Fruit fly (Drosophila melanogaster): ENCODE results near the gene CG6885.

CG6885 gene

dm6 chr3L:18786066-18786426 is 41.8 kb downstream of the CG6885 start (continued):
- TF ChIP-seq Kr (GFP tag; optimal IDR thresholded peaks at IDR 0.05) (no peak), hkb (optimal IDR thresholded peaks at IDR 0.05) (no peak), hkb (GFP tag; IDR thresholded peaks at IDR 0.05) (peak; percentile 74), Bgb (GFP tag; IDR thresholded peaks at IDR 0.05; ENCODE audit: partially characterized antibody) (no peak), bowl (GFP tag; IDR thresholded peaks at IDR 0.05) (no peak), CG3847 (GFP tag; IDR thresholded peaks at IDR 0.05) (no peak), CG3995 (GFP tag; optimal IDR thresholded peaks at IDR 0.05) (no peak), nmo (GFP tag; optimal IDR thresholded peaks at IDR 0.05) (peak; percentile 11), Oli (tag; optimal IDR thresholded peaks at IDR 0.05) (peak; percentile 28), CG7372 (GFP tag; IDR thresholded peaks at IDR 0.05) (no peak; the same call in 1 of the 2 replicates), Side (GFP tag; optimal IDR thresholded peaks at IDR 0.05) (no peak), CG2120 (GFP tag; optimal IDR thresholded peaks at IDR 0.05) (peak; percentile 30), tup (GFP tag; optimal IDR thresholded peaks at IDR 0.05) (no peak), knrl (GFP tag; IDR thresholded peaks at IDR 0.05; ENCODE audit: partially characterized antibody) (no peak), insv (GFP tag; optimal IDR thresholded peaks at IDR 0.05) (no peak), E2f1 (GFP tag; IDR thresholded peaks at IDR 0.05) (no peak), dysf (GFP tag; IDR thresholded peaks at IDR 0.05) (peak; percentile 53; the same call in 2 of the 3 replicates), fd64A (GFP tag; optimal IDR thresholded peaks at IDR 0.05) (no peak), trh (GFP tag; optimal IDR thresholded peaks at IDR 0.05) (no peak), CG7928 (GFP tag; optimal IDR thresholded peaks at IDR 0.05) (no peak), Atf-2 (GFP tag; optimal IDR thresholded peaks at IDR 0.05) (no peak), Fer3 (tag; optimal IDR thresholded peaks at IDR 0.05) (peak; percentile 59), Hr78 (GFP tag; optimal IDR thresholded peaks at IDR 0.05) (no peak), Taf1 (GFP tag; IDR thresholded peaks at IDR 0.05) (no peak), CG6654 (GFP tag; optimal IDR thresholded peaks at IDR 0.05) (no peak), esg (GFP tag; conservative IDR thresholded peaks at IDR 0.05) (peak; percentile 47), ken (GFP tag; IDR thresholded peaks at IDR 0.05) (peak; percentile 58; the same call in 2 of the 3 replicates), CG13424 (tag; optimal IDR thresholded peaks at IDR 0.05) (peak; percentile 36), Sry-β (GFP tag; optimal IDR thresholded peaks at IDR 0.05) (no peak), D (optimal IDR thresholded peaks at IDR 0.05) (no peak), D (GFP tag; optimal IDR thresholded peaks at IDR 0.05) (no peak), zf30C (GFP tag; optimal IDR thresholded peaks at IDR 0.05) (no peak), mirr (GFP tag; optimal IDR thresholded peaks at IDR 0.05) (no peak), Xrp1 (GFP tag; IDR thresholded peaks at IDR 0.05) (peak; percentile 36; the same call in 1 of the 2 replicates), CG13123 (GFP tag; optimal IDR thresholded peaks at IDR 0.05) (no peak), CG10147 (GFP tag; optimal IDR thresholded peaks at IDR 0.05) (no peak), Nf-YA (GFP tag; IDR thresholded peaks at IDR 0.05) (no peak), Hsf (GFP tag; optimal IDR thresholded peaks at IDR 0.05) (no peak), Elba2 (GFP tag; optimal IDR thresholded peaks at IDR 0.05) (no peak), ranshi (GFP tag; IDR thresholded peaks at IDR 0.05) (peak; percentile 47; the same call in 1 of the 2 replicates), Gsc (GFP tag; IDR thresholded peaks at IDR 0.05) (no peak), HLHmδ (GFP tag; optimal IDR thresholded peaks at IDR 0.05) (no peak), pita (GFP tag; optimal IDR thresholded peaks at IDR 0.05) (no peak), Blimp-1 (GFP tag; optimal IDR thresholded peaks at IDR 0.05) (no peak), Nf-YC (tag; optimal IDR thresholded peaks at IDR 0.05) (peak; percentile 8), kni (GFP tag; optimal IDR thresholded peaks at IDR 0.05) (no peak), CG8281 (tag; optimal IDR thresholded peaks at IDR 0.05) (no peak), CG2202 (tag; optimal IDR thresholded peaks at IDR 0.05) (no peak), CG3838 (GFP tag; optimal IDR thresholded peaks at IDR 0.05) (no peak), Xbp1 (GFP tag; optimal IDR thresholded peaks at IDR 0.05) (peak; percentile 18), CG5245 (GFP tag; optimal IDR thresholded peaks at IDR 0.05) (no peak), CG10366 (GFP tag; IDR thresholded peaks at IDR 0.05) (peak; percentile 35)

Data from whole organism, embryonic.